Fruit fly (Drosophila melanogaster) whole organism: ENCODE measurements around the gene Takl1.

Source experiments
- CG8478 ChIP-seq: fragments of >200 bp; optimal IDR thresholded peaks from 2 replicates; lab custom pipeline; 2018; ENCODE audit warnings: inconsistent platforms
- Dll ChIP-seq: fragments of >200 bp; optimal IDR thresholded peaks from 2 replicates; lab custom pipeline; 2017
- pan ChIP-seq: fragments of >200 bp; optimal IDR thresholded peaks from 2 replicates; lab custom pipeline; 2017
- psq ChIP-seq: fragments of >200 bp; optimal IDR thresholded peaks from 2 replicates; lab custom pipeline; 2017
- usp ChIP-seq: fragments of >200 bp; optimal IDR thresholded peaks from 2 replicates; lab custom pipeline; 2017; ENCODE audit warnings: missing biosample characterization, missing genetic modification characterization, mixed read lengths

DNA sequence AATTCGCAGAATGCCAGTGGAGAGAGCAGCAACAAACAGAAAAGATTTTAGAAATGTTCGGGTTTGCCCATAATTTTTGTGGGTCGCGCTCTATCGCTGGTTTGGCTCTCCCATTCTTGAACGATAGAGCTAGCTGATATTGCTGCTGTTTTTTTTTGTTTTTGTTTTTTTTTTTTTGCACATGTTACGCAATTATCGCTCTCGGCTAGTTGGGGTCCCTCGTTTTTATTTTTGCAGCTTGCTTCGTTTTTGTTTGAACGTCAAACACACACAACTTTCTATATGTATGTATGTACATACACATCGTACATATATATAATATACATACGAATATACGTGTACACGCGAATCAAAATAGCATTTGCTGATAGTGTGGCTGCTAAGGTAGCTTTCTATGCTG lies 18.0 kb upstream of the Takl1 start:
- TF ChIP-seq pan (lab: Kevin White, UChicago): no peak
- TF ChIP-seq CG8478: no peak
- TF ChIP-seq usp (GFP tag; lab: Kevin White, UChicago): no peak
- no peak for TF ChIP-seq Dll (lab: Kevin White, UChicago)
- TF ChIP-seq psq (lab: Kevin White, UChicago): no peak
